Worm (Caenorhabditis elegans) whole organism, L2 larva: ENCODE measurements around the gene lrch-1.

Experiments
- C34F6.9 ChIP-seq: fragments of 150-350 bp; optimal IDR thresholded peaks from 2 replicates; lab custom pipeline; 2014; ENCODE audit warnings: missing biosample characterization, missing genetic modification characterization
- F13H6.1 ChIP-seq: sonication (generic microtip); optimal IDR thresholded peaks from 2 replicates; lab custom pipeline; 2016; ENCODE audit warnings: missing genetic modification characterization, missing compliant biosample characterization
- R02D3.7 ChIP-seq: fragments of 150-350 bp; optimal IDR thresholded peaks from 2 replicates; lab custom pipeline; 2014; ENCODE audit warnings: missing biosample characterization, missing genetic modification characterization
- Y55F3AM.14 ChIP-seq: fragments of 200-800 bp; sonication (Bioruptor generic); optimal IDR thresholded peaks from 2 replicates; lab custom pipeline; 2018; ENCODE audit warnings: mild to moderate bottlenecking, missing genetic modification characterization, missing compliant biosample characterization
- ZK546.5 ChIP-seq: sonication (generic microtip); optimal IDR thresholded peaks from 2 replicates; lab custom pipeline; 2017; ENCODE audit warnings: missing biosample characterization, missing genetic modification characterization
- alr-1 ChIP-seq: fragments of 150-350 bp; optimal IDR thresholded peaks from 2 replicates; lab custom pipeline; 2014; ENCODE audit warnings: missing biosample characterization, missing genetic modification characterization
- ama-1 ChIP-seq: fragments of 150-350 bp; optimal IDR thresholded peaks from 2 replicates; lab custom pipeline; 2018; ENCODE audit warnings: inconsistent platforms
- blmp-1 ChIP-seq: sonication (generic microtip); optimal IDR thresholded peaks from 2 replicates; lab custom pipeline; 2017; ENCODE audit warnings: missing genetic modification characterization, mild to moderate bottlenecking, missing compliant biosample characterization, antibody characterized with exemption, moderate library complexity; ENCODE audit not compliant: insufficient read depth
- ceh-16 ChIP-seq: fragments of 150-350 bp; optimal IDR thresholded peaks from 2 replicates; lab custom pipeline; 2014; ENCODE audit warnings: missing biosample characterization, missing genetic modification characterization
- crh-2 ChIP-seq: sonication (generic microtip); optimal IDR thresholded peaks from 2 replicates; lab custom pipeline; 2017; ENCODE audit warnings: missing biosample characterization, missing genetic modification characterization
- dmd-4 ChIP-seq: sonication (generic microtip); optimal IDR thresholded peaks from 2 replicates; lab custom pipeline; 2017; ENCODE audit warnings: missing biosample characterization, missing genetic modification characterization
- egl-27 ChIP-seq: sonication (generic microtip); optimal IDR thresholded peaks from 3 replicates; lab custom pipeline; 2017; ENCODE audit warnings: missing biosample characterization, missing genetic modification reagents, missing genetic modification characterization
- elt-1 ChIP-seq: fragments of 150-350 bp; optimal IDR thresholded peaks from 2 replicates; lab custom pipeline; 2014; ENCODE audit warnings: missing biosample characterization, missing genetic modification characterization
- fos-1 ChIP-seq: fragments of 150-350 bp; optimal IDR thresholded peaks from 2 replicates; lab custom pipeline; 2014; ENCODE audit warnings: missing biosample characterization, missing genetic modification characterization
- gmeb-1 ChIP-seq: fragments of 150-350 bp; optimal IDR thresholded peaks from 2 replicates; lab custom pipeline; 2014; ENCODE audit warnings: missing biosample characterization, missing genetic modification characterization
- lin-11 ChIP-seq: fragments of 150-350 bp; sonication (generic microtip); optimal IDR thresholded peaks from 2 replicates; lab custom pipeline; 2014; ENCODE audit warnings: missing biosample characterization, missing genetic modification characterization, inconsistent platforms, mixed read lengths
- lin-13 ChIP-seq: fragments of 150-350 bp; optimal IDR thresholded peaks from 2 replicates; lab custom pipeline; 2014; ENCODE audit warnings: missing biosample characterization, missing genetic modification reagents, missing genetic modification characterization
- lsy-2 ChIP-seq, 2 experiments: fragments of 150-350 bp in 1 of 2; sonication (generic microtip) in 1 of 2; optimal IDR thresholded peaks; 2 replicates each; lab custom pipeline; 2014 to 2017; ENCODE audit warnings: missing biosample characterization in 2 of 2, missing genetic modification characterization in 2 of 2
- mab-5 ChIP-seq: fragments of 150-350 bp; optimal IDR thresholded peaks from 2 replicates; lab custom pipeline; 2014; ENCODE audit warnings: missing biosample characterization, missing genetic modification characterization
- mdl-1 ChIP-seq, 2 experiments: fragments of 150-350 bp in 1 of 2; sonication (generic microtip) in 1 of 2; optimal IDR thresholded peaks; 2 replicates each; lab custom pipeline; 2017; ENCODE audit warnings: missing biosample characterization in 2 of 2, missing genetic modification characterization in 2 of 2
- nhr-10 ChIP-seq: sonication (generic microtip); optimal IDR thresholded peaks from 2 replicates; lab custom pipeline; 2017; ENCODE audit warnings: missing biosample characterization, missing genetic modification characterization
- nhr-11 ChIP-seq: fragments of 150-350 bp; optimal IDR thresholded peaks from 2 replicates; lab custom pipeline; 2014; ENCODE audit warnings: missing biosample characterization, missing genetic modification characterization
- nhr-12 ChIP-seq: fragments of 150-350 bp; optimal IDR thresholded peaks from 2 replicates; lab custom pipeline; 2014; ENCODE audit warnings: missing biosample characterization, missing genetic modification characterization
- nhr-129 ChIP-seq: fragments of 150-350 bp; optimal IDR thresholded peaks from 2 replicates; lab custom pipeline; 2014; ENCODE audit warnings: missing biosample characterization, missing genetic modification characterization
- nhr-21 ChIP-seq: fragments of 150-350 bp; optimal IDR thresholded peaks from 2 replicates; lab custom pipeline; 2014; ENCODE audit warnings: missing biosample characterization, missing genetic modification characterization
- nhr-23 ChIP-seq: fragments of 150-350 bp; optimal IDR thresholded peaks from 2 replicates; lab custom pipeline; 2014; ENCODE audit warnings: missing biosample characterization, missing genetic modification reagents, missing genetic modification characterization
- nhr-25 ChIP-seq: fragments of 150-350 bp; sonication (generic microtip); optimal IDR thresholded peaks from 3 replicates; lab custom pipeline; 2014; ENCODE audit warnings: missing biosample characterization, missing genetic modification characterization
- nhr-6 ChIP-seq: fragments of 150-350 bp; optimal IDR thresholded peaks from 2 replicates; lab custom pipeline; 2014; ENCODE audit warnings: missing biosample characterization, missing genetic modification characterization
- nhr-77 ChIP-seq: fragments of 150-350 bp; optimal IDR thresholded peaks from 2 replicates; lab custom pipeline; 2014; ENCODE audit warnings: missing biosample characterization, missing genetic modification characterization
- peb-1 ChIP-seq: fragments of 150-350 bp; optimal IDR thresholded peaks from 2 replicates; lab custom pipeline; 2014; ENCODE audit warnings: missing biosample characterization, missing genetic modification characterization
- sem-4 ChIP-seq: fragments of 150-350 bp; optimal IDR thresholded peaks from 2 replicates; lab custom pipeline; 2014; ENCODE audit warnings: missing biosample characterization, missing genetic modification reagents, missing genetic modification characterization
- skn-1 ChIP-seq: sonication (generic microtip); optimal IDR thresholded peaks from 2 replicates; lab custom pipeline; 2017; ENCODE audit warnings: missing biosample characterization, missing genetic modification characterization
- sma-3 ChIP-seq: sonication (generic microtip); optimal IDR thresholded peaks from 2 replicates; lab custom pipeline; 2016; ENCODE audit warnings: missing genetic modification reagents, missing genetic modification characterization, missing compliant biosample characterization
- sma-9 ChIP-seq, 2 experiments: fragments of 150-350 bp in 1 of 2; sonication (generic microtip) in 1 of 2; optimal IDR thresholded peaks; 2 replicates each; lab custom pipeline; 2014 to 2016; ENCODE audit warnings: missing genetic modification characterization in 2 of 2, mild to moderate bottlenecking in 1 of 2, missing biosample characterization in 1 of 2, missing compliant biosample characterization in 1 of 2, missing genetic modification reagents in 1 of 2, moderate library complexity in 1 of 2
- snpc-4 ChIP-seq: fragments of 150-350 bp; optimal IDR thresholded peaks from 2 replicates; lab custom pipeline; 2014; ENCODE audit warnings: missing biosample characterization, missing genetic modification characterization
- unc-39 ChIP-seq: fragments of 150-350 bp; optimal IDR thresholded peaks from 2 replicates; lab custom pipeline; 2014; ENCODE audit warnings: missing biosample characterization, missing genetic modification characterization
- unc-55 ChIP-seq: fragments of 150-350 bp; sonication (generic microtip); optimal IDR thresholded peaks from 3 replicates; lab custom pipeline; 2014; ENCODE audit warnings: missing biosample characterization, missing genetic modification reagents, missing genetic modification characterization
- zag-1 ChIP-seq: fragments of 150-350 bp; optimal IDR thresholded peaks from 2 replicates; lab custom pipeline; 2014; ENCODE audit warnings: missing biosample characterization, missing genetic modification characterization
- ztf-11 ChIP-seq: sonication (generic microtip); optimal IDR thresholded peaks from 2 replicates; lab custom pipeline; 2017; ENCODE audit warnings: missing biosample characterization, missing genetic modification characterization
- ztf-4 ChIP-seq: fragments of 150-350 bp; optimal IDR thresholded peaks from 2 replicates; lab custom pipeline; 2014; ENCODE audit warnings: missing biosample characterization, missing genetic modification characterization

Gene lrch-1

DNA sequence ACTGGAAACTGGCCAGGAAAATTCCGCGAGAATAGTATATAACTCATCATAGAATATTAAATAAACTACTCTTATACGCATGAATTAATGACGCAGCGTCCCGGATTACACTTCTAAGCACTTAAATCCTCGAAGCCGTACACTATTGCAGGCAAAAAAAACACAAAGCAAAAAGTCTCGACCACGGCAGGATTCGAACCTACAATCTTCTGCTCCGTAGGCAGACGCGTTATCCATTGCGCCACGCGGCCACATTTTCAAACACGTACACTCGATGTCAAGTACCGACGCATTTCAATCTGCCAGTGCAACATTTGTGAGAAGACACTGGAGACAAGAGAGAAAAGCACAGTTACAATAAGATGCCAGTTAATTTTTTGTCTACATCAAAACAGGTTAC lies 3.4 kb upstream of the lrch-1 start:
- no peak for TF ChIP-seq mdl-1 (tag; optimal IDR thresholded peaks at IDR 0.05; lab: Kevin White, UChicago)
- no peak for TF ChIP-seq blmp-1 (tag; lab: Kevin White, UChicago)
- peak; percentile 20 for TF ChIP-seq sem-4 (tag; lab: Kevin White, UChicago)
- TF ChIP-seq R02D3.7 = no peak
- peak; percentile 34 for TF ChIP-seq Y55F3AM.14 (GFP tag; lab: Kevin White, UChicago)
- TF ChIP-seq ama-1 (lab: Kevin White, UChicago) = no peak
- peak; percentile 12 for TF ChIP-seq fos-1 (tag; lab: Kevin White, UChicago)
- TF ChIP-seq gmeb-1 (tag; lab: Kevin White, UChicago) = no peak
- no peak for TF ChIP-seq ZK546.5 (tag; lab: Kevin White, UChicago)
- TF ChIP-seq lin-11 (tag; lab: Kevin White, UChicago) = no peak
- TF ChIP-seq nhr-25 = no peak
- TF ChIP-seq C34F6.9 (tag; lab: Kevin White, UChicago) = peak; percentile 57
- TF ChIP-seq lsy-2 (tag; optimal IDR thresholded peaks at IDR 0.05; lab: Kevin White, UChicago) = peak in 1 of 2 experiments; percentile 21
- TF ChIP-seq F13H6.1 (tag; lab: Kevin White, UChicago) = peak; percentile 38
- TF ChIP-seq sma-3 = peak; percentile 35
- TF ChIP-seq unc-55 (GFP tag; lab: Kevin White, UChicago) = peak; percentile 38
- no peak for TF ChIP-seq nhr-6
- TF ChIP-seq dmd-4 (tag; lab: Kevin White, UChicago) = no peak
- TF ChIP-seq skn-1 (tag; lab: Kevin White, UChicago) = no peak
- no peak for TF ChIP-seq ceh-16 (tag; lab: Kevin White, UChicago)
- TF ChIP-seq sma-9 (GFP tag; optimal IDR thresholded peaks at IDR 0.05; lab: Kevin White, UChicago) = peak; percentile 76
- TF ChIP-seq sma-9 (tag; optimal IDR thresholded peaks at IDR 0.05; lab: Kevin White, UChicago) = no peak
- peak; percentile 53 for TF ChIP-seq egl-27 (tag; lab: Kevin White, UChicago)
- peak; percentile 11 for TF ChIP-seq mab-5 (tag; lab: Kevin White, UChicago)
- no peak for TF ChIP-seq peb-1 (tag; lab: Kevin White, UChicago)
- no peak for TF ChIP-seq elt-1
- TF ChIP-seq nhr-21 (tag; lab: Kevin White, UChicago) = peak; percentile 27
- TF ChIP-seq nhr-129 (tag; lab: Kevin White, UChicago) = peak; percentile 83
- TF ChIP-seq ztf-4 (tag; lab: Kevin White, UChicago) = no peak
- peak; percentile 44 for TF ChIP-seq crh-2
- peak; percentile 43 for TF ChIP-seq lin-13
- no peak for TF ChIP-seq unc-39
- TF ChIP-seq ztf-11 (tag; lab: Kevin White, UChicago) = no peak
- no peak for TF ChIP-seq nhr-23 (tag; lab: Kevin White, UChicago)

DNA sequence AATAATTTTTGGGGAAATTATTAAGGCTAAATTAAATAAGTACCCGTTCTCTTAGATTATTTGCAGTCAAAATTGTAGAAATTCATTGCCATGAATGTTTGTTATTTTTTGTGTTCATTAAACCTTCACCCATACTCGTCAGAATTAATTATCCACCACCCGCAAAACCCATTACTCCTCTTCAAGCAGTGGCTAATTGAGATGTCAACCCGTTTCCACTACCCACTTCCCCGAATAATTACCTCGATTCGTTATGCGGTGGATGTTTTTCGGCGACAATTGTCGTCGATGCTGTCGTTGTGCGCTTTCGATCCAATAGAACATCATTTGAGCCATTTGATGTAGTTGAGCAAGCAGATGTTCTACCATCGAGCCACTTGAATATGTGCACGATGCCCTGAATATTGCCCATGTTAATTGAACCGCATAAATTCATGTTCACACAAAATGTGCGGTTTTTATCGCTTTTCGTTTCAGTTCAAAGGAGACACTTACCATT lies 5.1 kb downstream of the lrch-1 start:
- no peak for TF ChIP-seq zag-1 (tag; lab: Kevin White, UChicago)

DNA sequence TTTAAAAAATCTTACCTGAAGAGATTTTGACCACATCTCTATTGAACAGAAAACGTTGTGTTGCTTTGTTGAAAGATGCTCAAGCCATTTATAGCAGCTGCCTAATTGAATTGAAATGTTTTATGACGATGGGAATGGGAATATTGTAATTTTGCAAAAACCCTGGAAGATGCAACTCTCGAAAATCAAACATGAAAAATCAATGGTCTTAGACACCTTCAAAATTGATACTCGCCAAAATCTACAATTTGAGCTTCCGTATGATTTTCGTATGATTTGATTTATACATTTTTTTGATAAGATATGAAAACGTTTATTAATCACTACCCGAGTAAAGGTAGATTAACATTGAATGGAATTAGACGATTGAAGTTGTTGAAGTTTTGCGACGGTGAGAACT lies 8.0 kb downstream of the lrch-1 start, which contains the start of gene C14F11.7:
TSS of gene C14F11.7 (minus strand) at position 101 of the 400 bp plus-strand sequence.
- no peak for TF ChIP-seq ztf-4 (tag; lab: Kevin White, UChicago)
- no peak for TF ChIP-seq lin-11 (tag; lab: Kevin White, UChicago)
- no peak for TF ChIP-seq R02D3.7
- no peak for TF ChIP-seq ZK546.5 (tag; lab: Kevin White, UChicago)
- no peak for TF ChIP-seq gmeb-1 (tag; lab: Kevin White, UChicago)
- no peak for TF ChIP-seq mdl-1 (tag; optimal IDR thresholded peaks at IDR 0.05; lab: Kevin White, UChicago)
- TF ChIP-seq Y55F3AM.14 (GFP tag; lab: Kevin White, UChicago) = no peak
- TF ChIP-seq egl-27 (tag; lab: Kevin White, UChicago) = no peak
- TF ChIP-seq F13H6.1 (tag; lab: Kevin White, UChicago) = no peak
- TF ChIP-seq snpc-4 (tag; lab: Kevin White, UChicago) = no peak
- TF ChIP-seq lin-13 = no peak
- TF ChIP-seq sem-4 (tag; lab: Kevin White, UChicago) = no peak
- TF ChIP-seq skn-1 (tag; lab: Kevin White, UChicago) = no peak
- TF ChIP-seq nhr-77 (tag; lab: Kevin White, UChicago) = no peak

DNA sequence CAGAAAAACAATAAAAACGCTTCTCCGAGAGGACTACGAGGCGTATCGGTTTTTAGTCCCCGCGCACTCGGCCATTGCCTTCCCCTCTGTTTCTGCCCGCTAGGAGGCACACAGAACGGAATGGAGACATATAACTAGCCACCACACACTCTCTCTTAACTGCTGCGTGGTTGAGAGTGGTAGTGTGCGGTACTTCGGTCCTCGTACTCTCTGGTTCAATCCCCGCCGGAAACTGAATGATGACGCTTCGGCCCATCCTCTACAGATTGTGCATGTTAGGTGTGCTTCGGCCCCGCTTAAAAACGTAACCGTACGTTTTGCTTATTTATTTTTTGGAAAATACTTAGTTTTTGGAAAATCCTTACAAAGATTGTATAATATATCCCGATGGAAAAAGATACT lies 8.8 kb downstream of the lrch-1 start, which contains the start of gene T13C5.6:
TSS of gene T13C5.6 (minus strand) at position 1 of the 402 bp plus-strand sequence.
- TF ChIP-seq nhr-21 (tag; lab: Kevin White, UChicago) = peak; percentile 91
- peak; percentile 53 for TF ChIP-seq ceh-16 (tag; lab: Kevin White, UChicago)
- TF ChIP-seq egl-27 (tag; lab: Kevin White, UChicago) = peak; percentile 90
- no peak for TF ChIP-seq nhr-12
- TF ChIP-seq lin-11 (tag; lab: Kevin White, UChicago) = peak; percentile 95
- peak; percentile 87 for TF ChIP-seq F13H6.1 (tag; lab: Kevin White, UChicago)
- TF ChIP-seq C34F6.9 (tag; lab: Kevin White, UChicago) = peak; percentile 84
- peak; percentile 93 for TF ChIP-seq Y55F3AM.14 (GFP tag; lab: Kevin White, UChicago)
- peak; percentile 10 for TF ChIP-seq ztf-11 (tag; lab: Kevin White, UChicago)
- peak; percentile 91 for TF ChIP-seq unc-55 (GFP tag; lab: Kevin White, UChicago)
- peak; percentile 91 for TF ChIP-seq crh-2
- peak; percentile 95 for TF ChIP-seq nhr-129 (tag; lab: Kevin White, UChicago)
- peak; percentile 32 to 60 for TF ChIP-seq mdl-1 (tag; optimal IDR thresholded peaks at IDR 0.05; lab: Kevin White, UChicago)
- TF ChIP-seq peb-1 (tag; lab: Kevin White, UChicago) = no peak
- no peak for TF ChIP-seq nhr-23 (tag; lab: Kevin White, UChicago)
- peak; percentile 63 for TF ChIP-seq mab-5 (tag; lab: Kevin White, UChicago)
- TF ChIP-seq zag-1 (tag; lab: Kevin White, UChicago) = peak; percentile 75
- TF ChIP-seq nhr-11 = peak; percentile 30
- peak; percentile 89 for TF ChIP-seq sma-9 (GFP tag; optimal IDR thresholded peaks at IDR 0.05; lab: Kevin White, UChicago)
- TF ChIP-seq sma-9 (tag; optimal IDR thresholded peaks at IDR 0.05; lab: Kevin White, UChicago) = no peak
- TF ChIP-seq ztf-4 (tag; lab: Kevin White, UChicago) = peak; percentile 72
- TF ChIP-seq ZK546.5 (tag; lab: Kevin White, UChicago) = no peak
- no peak for TF ChIP-seq unc-39
- TF ChIP-seq nhr-25 = peak; percentile 75
- peak; percentile 90 for TF ChIP-seq fos-1 (tag; lab: Kevin White, UChicago)
- peak; percentile 89 for TF ChIP-seq lin-13
- TF ChIP-seq snpc-4 (tag; lab: Kevin White, UChicago) = peak; percentile 10
- no peak for TF ChIP-seq alr-1 (tag; lab: Kevin White, UChicago)
- peak; percentile 59 for TF ChIP-seq nhr-10 (tag; lab: Kevin White, UChicago)
- TF ChIP-seq gmeb-1 (tag; lab: Kevin White, UChicago) = peak; percentile 66
- TF ChIP-seq ama-1 (lab: Kevin White, UChicago) = no peak
- peak; percentile 70 for TF ChIP-seq skn-1 (tag; lab: Kevin White, UChicago)
